Worm (Caenorhabditis elegans): ENCODE measurements around the gene prde-1.

ce11 chrV:15563985-15564384 is 25.9 kb downstream of the prde-1 start:
- TF ChIP-seq F44E2.7 (GFP tag; IDR thresholded peaks at IDR 0.05) (no peak), ztf-11 (tag; optimal IDR thresholded peaks at IDR 0.05) (no peak), unc-62 (GFP tag; optimal IDR thresholded peaks at IDR 0.05 in 1 of 2) (no peak), unc-62 (tag; optimal IDR thresholded peaks at IDR 0.05) (no peak)
